Worm (Caenorhabditis elegans) whole organism, midembryonic: ENCODE results near the gene pcp-1.

Experiments
- T22C8.4 ChIP-seq: fragments of 200-800 bp; sonication (Bioruptor generic); IDR thresholded peaks from 2 replicates; pipeline ENCODE4 v1.3.6; 2022; ENCODE audit warnings: missing genetic modification characterization, missing compliant biosample characterization
- cog-1 ChIP-seq: sonication (generic microtip); optimal IDR thresholded peaks from 2 replicates; lab custom pipeline; 2016; ENCODE audit warnings: missing genetic modification characterization, missing compliant biosample characterization
- flt-1 ChIP-seq: fragments of 200-800 bp; sonication (Bioruptor generic); IDR thresholded peaks from 2 replicates; pipeline ENCODE4 v1.3.6; 2022; ENCODE audit warnings: missing genetic modification characterization, missing compliant biosample characterization
- klf-2 ChIP-seq: fragments of 200-800 bp; sonication (Bioruptor generic); conservative IDR thresholded peaks from 2 replicates; pipeline ENCODE4 v1.3.6; 2022; ENCODE audit warnings: missing genetic modification reagents, missing genetic modification characterization, missing compliant biosample characterization
- ref-1 ChIP-seq: fragments of 200-800 bp; sonication (Bioruptor generic); conservative IDR thresholded peaks from 2 replicates; pipeline ENCODE4 v1.3.6; 2022; ENCODE audit warnings: missing genetic modification reagents, missing genetic modification characterization, missing compliant biosample characterization
- tab-1 ChIP-seq: fragments of 200-800 bp; sonication (Bioruptor generic); IDR thresholded peaks from 2 replicates; pipeline ENCODE4 v1.3.6; 2022; ENCODE audit warnings: missing genetic modification characterization, missing compliant biosample characterization
- ztf-23 ChIP-seq: fragments of 200-800 bp; sonication (Bioruptor generic); IDR thresholded peaks from 2 replicates; pipeline ENCODE4 v1.3.6; 2022; ENCODE audit warnings: missing genetic modification reagents, missing genetic modification characterization, missing compliant biosample characterization
- ztf-29 ChIP-seq: fragments of 200-800 bp; sonication (Bioruptor generic); IDR thresholded peaks from 2 replicates; pipeline ENCODE4 v1.3.6; 2022; ENCODE audit warnings: missing genetic modification reagents, missing genetic modification characterization, missing compliant biosample characterization

DNA sequence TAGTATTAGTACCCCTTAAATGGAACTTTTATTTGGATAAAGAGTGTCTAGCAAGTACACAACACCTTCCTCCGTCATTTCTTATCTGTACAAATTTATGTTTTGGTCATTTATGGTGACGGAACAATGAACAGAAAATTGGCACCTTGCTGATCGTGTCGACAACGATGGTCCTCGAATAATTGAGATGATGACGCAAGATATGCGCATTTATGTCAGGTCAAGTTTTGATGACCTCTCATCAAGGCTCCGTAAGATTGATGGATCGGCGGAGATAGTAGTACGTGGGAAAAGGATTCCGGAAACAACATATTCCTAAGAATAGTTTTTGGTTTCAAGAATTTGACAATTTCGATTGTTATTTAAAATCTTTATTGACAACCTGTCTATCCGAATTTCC, 24.6 kb upstream of the pcp-1 start:
- TF ChIP-seq T22C8.4 (no peak), ztf-23 (GFP tag; lab: Robert Waterston, UW) (no peak), cog-1 (tag; lab: Kevin White, UChicago) (peak; percentile 23), flt-1 (no peak), ref-1 (GFP tag; lab: Robert Waterston, UW) (no peak), ztf-29 (GFP tag; lab: Robert Waterston, UW) (no peak), klf-2 (GFP tag; lab: Robert Waterston, UW) (no peak), tab-1 (GFP tag; lab: Robert Waterston, UW) (no peak)
